Worm (Caenorhabditis elegans) whole organism, L4/young adult: ENCODE results near the gene srw-53.

Source experiments
- W03F9.2 ChIP-seq: fragments of 150-350 bp; optimal IDR thresholded peaks from 2 replicates; lab custom pipeline; 2014; ENCODE audit warnings: missing biosample characterization, missing genetic modification characterization
- dao-5 ChIP-seq: sonication (generic microtip); optimal IDR thresholded peaks from 2 replicates; lab custom pipeline; 2016; ENCODE audit warnings: missing genotype, missing genetic modification characterization, moderate library complexity, missing compliant biosample characterization
- him-1 ChIP-seq: sonication (generic microtip); optimal IDR thresholded peaks from 2 replicates; lab custom pipeline; 2016; ENCODE audit warnings: missing genotype, missing genetic modification reagents, missing genetic modification characterization, missing compliant biosample characterization

DNA sequence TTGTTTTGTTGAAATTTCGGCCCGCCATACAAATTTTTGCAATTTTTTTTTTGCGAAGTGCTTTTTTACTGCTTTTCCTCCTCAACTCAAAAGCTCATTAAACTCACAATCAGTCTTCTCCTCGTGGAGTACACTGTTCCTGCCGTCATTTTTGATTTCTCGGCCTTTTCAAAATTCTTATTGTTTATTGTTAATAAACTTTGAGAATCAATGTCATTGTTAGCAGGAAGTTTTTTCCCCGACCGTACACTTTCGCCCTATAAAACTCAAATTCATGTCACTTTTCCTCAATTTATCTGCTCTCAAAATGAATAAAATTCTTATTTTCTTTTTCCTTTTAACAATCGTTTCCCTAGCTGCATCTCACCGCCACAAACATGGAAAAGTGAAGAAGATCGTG, 32.6 kb downstream of the srw-53 start, which contains the start of gene clec-232:
- no peak for TF ChIP-seq him-1 (tag; lab: Kevin White, UChicago)
- TF ChIP-seq dao-5 (tag; lab: Kevin White, UChicago), result no peak
- no peak for TF ChIP-seq W03F9.2 (tag; lab: Kevin White, UChicago)
